Fruit fly (Drosophila melanogaster): ENCODE results near the gene CG44038.

dm6 chr3R:12236804-12237203 is 24.0 kb upstream of the CG44038 start, which contains the start of gene Cyp313a2:
- TF ChIP-seq Asciz (GFP tag; optimal IDR thresholded peaks at IDR 0.05), result no peak
- no peak for TF ChIP-seq CG10431 (GFP tag; optimal IDR thresholded peaks at IDR 0.05)
- no peak for TF ChIP-seq Pdp1 (GFP tag; optimal IDR thresholded peaks at IDR 0.05)
- no peak for TF ChIP-seq br (optimal IDR thresholded peaks at IDR 0.05)
- no peak for TF ChIP-seq CG17829 (tag; optimal IDR thresholded peaks at IDR 0.05)
- TF ChIP-seq CG8478 (optimal IDR thresholded peaks at IDR 0.05), result no peak

Data from whole organism, embryonic.